Worm (Caenorhabditis elegans) whole organism, L1 larva: Measurements from ENCODE around the gene F36A4.5.
A peak's percentile ranks its signal among the peaks of the same experiment; 100 is the strongest.

Source experiments
- C16A3.4 ChIP-seq: fragments of 150-350 bp; optimal IDR thresholded peaks from 2 replicates; lab custom pipeline; 2014; ENCODE audit warnings: missing biosample characterization, missing genetic modification characterization
- F16B12.6 ChIP-seq: fragments of 150-350 bp; optimal IDR thresholded peaks from 2 replicates; lab custom pipeline; 2014; ENCODE audit warnings: missing biosample characterization, missing genetic modification characterization
- alr-1 ChIP-seq: fragments of 200-800 bp; sonication (Bioruptor generic); optimal IDR thresholded peaks from 2 replicates; lab custom pipeline; 2018; ENCODE audit warnings: borderline replicate concordance, mild to moderate bottlenecking, missing genetic modification characterization, missing compliant biosample characterization
- blmp-1 ChIP-seq: fragments of 150-350 bp; optimal IDR thresholded peaks from 2 replicates; lab custom pipeline; 2014; ENCODE audit warnings: missing biosample characterization, missing genetic modification characterization
- ceh-63 ChIP-seq: fragments of 200-800 bp; sonication (Bioruptor generic); optimal IDR thresholded peaks from 2 replicates; lab custom pipeline; 2018; ENCODE audit warnings: mild to moderate bottlenecking, missing genetic modification characterization, missing compliant biosample characterization
- ceh-82 ChIP-seq, 3 experiments: fragments of 150-350 bp in 1 of 3; sonication (generic microtip) in 2 of 3; optimal IDR thresholded peaks; 2 replicates each; lab custom pipeline; 2014 to 2017; ENCODE audit warnings: missing biosample characterization in 3 of 3, missing genetic modification characterization in 3 of 3
- ceh-90 ChIP-seq: sonication (generic microtip); optimal IDR thresholded peaks from 2 replicates; lab custom pipeline; 2016; ENCODE audit warnings: missing genetic modification characterization, missing compliant biosample characterization
- dpl-1 ChIP-seq, 3 experiments: fragments of 150-350 bp in 2 of 3; sonication (generic microtip) in 1 of 3; optimal IDR thresholded peaks; 2 replicates each; lab custom pipeline; 2014 to 2017; ENCODE audit warnings: missing biosample characterization in 3 of 3, missing genetic modification characterization in 3 of 3, missing genetic modification reagents in 3 of 3
- dsc-1 ChIP-seq: sonication (generic microtip); optimal IDR thresholded peaks from 2 replicates; lab custom pipeline; 2016; ENCODE audit warnings: mild to moderate bottlenecking, missing genetic modification characterization, missing compliant biosample characterization
- efl-1 ChIP-seq, 4 experiments: fragments of 150-350 bp; optimal IDR thresholded peaks in 3 of 4; peaks in 1 of 4; 1 replicate in 1 of 4; 2 replicates in 3 of 4; lab custom pipeline; 2014; ENCODE audit warnings: missing biosample characterization in 2 of 4, missing genetic modification characterization in 2 of 4, missing genetic modification reagents in 2 of 4
- efl-3 ChIP-seq: fragments of 200-800 bp; sonication (Bioruptor generic); optimal IDR thresholded peaks from 2 replicates; lab custom pipeline; 2018; ENCODE audit warnings: mild to moderate bottlenecking, missing genetic modification characterization, missing compliant biosample characterization
- ets-5 ChIP-seq: fragments of 200-800 bp; sonication (Bioruptor generic); IDR thresholded peaks from 2 replicates; pipeline ENCODE4 v1.3.6; 2022; ENCODE audit warnings: missing genetic modification characterization, missing compliant biosample characterization
- fkh-8 ChIP-seq: sonication (generic microtip); optimal IDR thresholded peaks from 2 replicates; lab custom pipeline; 2016; ENCODE audit warnings: mild to moderate bottlenecking, missing genetic modification characterization, missing compliant biosample characterization
- hlh-17 ChIP-seq: fragments of 200-800 bp; sonication (Bioruptor generic); optimal IDR thresholded peaks from 2 replicates; lab custom pipeline; 2018; ENCODE audit warnings: missing genetic modification characterization, mild to moderate bottlenecking, missing compliant biosample characterization, moderate library complexity, borderline replicate concordance
- lin-35 ChIP-seq, 2 experiments: fragments of 150-350 bp; optimal IDR thresholded peaks; 2 replicates each; lab custom pipeline; 2014; ENCODE audit warnings: missing biosample characterization in 2 of 2, missing genetic modification characterization in 2 of 2, missing genetic modification reagents in 2 of 2
- lsy-2 ChIP-seq, 2 experiments: fragments of 150-350 bp; optimal IDR thresholded peaks; 2 replicates each; lab custom pipeline; 2014; ENCODE audit warnings: missing biosample characterization in 2 of 2, missing genetic modification characterization in 2 of 2
- mab-9 ChIP-seq: fragments of 200-800 bp; sonication (Bioruptor generic); IDR thresholded peaks from 2 replicates; pipeline ENCODE4 v1.3.6; 2022; ENCODE audit warnings: missing genetic modification reagents, missing genetic modification characterization, missing compliant biosample characterization
- mep-1 ChIP-seq: fragments of 150-350 bp; optimal IDR thresholded peaks from 2 replicates; lab custom pipeline; 2014; ENCODE audit warnings: missing biosample characterization, missing genetic modification characterization
- nhr-11 ChIP-seq: fragments of 150-350 bp; optimal IDR thresholded peaks from 2 replicates; lab custom pipeline; 2014; ENCODE audit warnings: missing biosample characterization, missing genetic modification characterization
- nhr-19 ChIP-seq: fragments of 200-800 bp; sonication (Bioruptor generic); conservative IDR thresholded peaks from 2 replicates; pipeline ENCODE4 v1.3.6; 2022; ENCODE audit warnings: missing genetic modification characterization, missing compliant biosample characterization
- nhr-20 ChIP-seq: sonication (generic microtip); optimal IDR thresholded peaks from 2 replicates; lab custom pipeline; 2016; ENCODE audit warnings: mild to moderate bottlenecking, missing genetic modification characterization, missing compliant biosample characterization
- nhr-28 ChIP-seq: fragments of 150-350 bp; optimal IDR thresholded peaks from 2 replicates; lab custom pipeline; 2014; ENCODE audit warnings: missing biosample characterization, missing genetic modification characterization
- nhr-76 ChIP-seq: sonication (generic microtip); optimal IDR thresholded peaks from 2 replicates; lab custom pipeline; 2017; ENCODE audit warnings: missing biosample characterization, missing genetic modification characterization
- nhr-77 ChIP-seq: fragments of 150-350 bp; optimal IDR thresholded peaks from 2 replicates; lab custom pipeline; 2014; ENCODE audit warnings: missing biosample characterization, missing genetic modification characterization
- nhr-84 ChIP-seq: sonication (generic microtip); optimal IDR thresholded peaks from 2 replicates; lab custom pipeline; 2017; ENCODE audit warnings: missing biosample characterization, missing genetic modification characterization
- nhr-85 ChIP-seq: sonication (generic microtip); peaks from one replicate; lab custom pipeline; 2016; ENCODE audit warnings: missing genetic modification characterization, inconsistent platforms, missing compliant biosample characterization
- nhr-90 ChIP-seq: sonication (generic microtip); optimal IDR thresholded peaks from 2 replicates; lab custom pipeline; 2016; ENCODE audit warnings: mild to moderate bottlenecking, missing genetic modification characterization, missing compliant biosample characterization; ENCODE audit not compliant: poor library complexity
- pqm-1 ChIP-seq: sonication (generic microtip); optimal IDR thresholded peaks from 3 replicates; lab custom pipeline; 2017; ENCODE audit warnings: missing biosample characterization, missing genetic modification characterization
- rnt-1 ChIP-seq: sonication (generic microtip); optimal IDR thresholded peaks from 2 replicates; lab custom pipeline; 2016; ENCODE audit warnings: mild to moderate bottlenecking, missing genetic modification characterization, moderate library complexity, missing compliant biosample characterization
- skn-1 ChIP-seq: fragments of 150-350 bp; optimal IDR thresholded peaks from 2 replicates; lab custom pipeline; 2014; ENCODE audit warnings: missing biosample characterization, missing genetic modification characterization
- snpc-4 ChIP-seq: fragments of 150-350 bp; optimal IDR thresholded peaks from 2 replicates; lab custom pipeline; 2014; ENCODE audit warnings: missing biosample characterization, missing genetic modification characterization
- snu-23 ChIP-seq: sonication (generic microtip); optimal IDR thresholded peaks from 2 replicates; lab custom pipeline; 2016; ENCODE audit warnings: missing genetic modification characterization, missing compliant biosample characterization
- sox-4 ChIP-seq: sonication (generic microtip); optimal IDR thresholded peaks from 2 replicates; lab custom pipeline; 2016; ENCODE audit warnings: missing genetic modification characterization, missing compliant biosample characterization
- sptf-1 ChIP-seq: fragments of 150-350 bp; optimal IDR thresholded peaks from 2 replicates; lab custom pipeline; 2014; ENCODE audit warnings: missing biosample characterization, missing genetic modification characterization
- sup-37 ChIP-seq: fragments of 200-800 bp; sonication (Bioruptor generic); optimal IDR thresholded peaks from 2 replicates; lab custom pipeline; 2018; ENCODE audit warnings: mild to moderate bottlenecking, missing genetic modification characterization, missing compliant biosample characterization
- swsn-7 ChIP-seq: sonication (generic microtip); optimal IDR thresholded peaks from 2 replicates; lab custom pipeline; 2016; ENCODE audit warnings: missing genetic modification characterization, missing compliant biosample characterization
- unc-62 ChIP-seq: fragments of 150-350 bp; optimal IDR thresholded peaks from 2 replicates; lab custom pipeline; 2014; ENCODE audit warnings: missing biosample characterization, missing genetic modification reagents, missing genetic modification characterization
- unc-86 ChIP-seq: sonication (generic microtip); optimal IDR thresholded peaks from 2 replicates; lab custom pipeline; 2016; ENCODE audit warnings: missing genetic modification characterization, missing compliant biosample characterization
- vab-15 ChIP-seq: sonication (generic microtip); optimal IDR thresholded peaks from 2 replicates; lab custom pipeline; 2017; ENCODE audit warnings: missing genotype, mild to moderate bottlenecking, missing genetic modification characterization, missing compliant biosample characterization
- xbp-1 ChIP-seq: sonication (generic microtip); optimal IDR thresholded peaks from 2 replicates; lab custom pipeline; 2016; ENCODE audit warnings: missing genetic modification characterization, missing compliant biosample characterization
- ztf-11 ChIP-seq, 2 experiments: sonication (generic microtip); optimal IDR thresholded peaks; 2 replicates each; lab custom pipeline; 2016 to 2017; ENCODE audit warnings: missing genetic modification characterization in 2 of 2, missing biosample characterization in 1 of 2, missing compliant biosample characterization in 1 of 2

The F36A4.5 gene

ce11 chrIV:4270925-4271324, 5.6 kb downstream of the F36A4.5 start, which contains the start of gene F36A4.2:
F36A4.2 (plus strand) TSS chrIV:4271225.
- TF ChIP-seq ceh-63 (GFP tag; lab: Kevin White, UChicago) (no peak), snpc-4 (tag; lab: Kevin White, UChicago) (no peak), nhr-28 (no peak), sptf-1 (tag; lab: Kevin White, UChicago) (no peak), lin-35 (GFP tag; optimal IDR thresholded peaks at IDR 0.05; lab: Kevin White, UChicago) (no peak), nhr-11 (no peak), unc-62 (GFP tag; lab: Kevin White, UChicago) (no peak), alr-1 (tag; lab: Kevin White, UChicago) (no peak), nhr-77 (no peak), unc-86 (no peak), lsy-2 (tag; optimal IDR thresholded peaks at IDR 0.05; lab: Kevin White, UChicago) (no peak), snu-23 (no peak), ceh-90 (no peak), C16A3.4 (tag; lab: Kevin White, UChicago) (no peak), efl-3 (GFP tag; lab: Kevin White, UChicago) (no peak)

ce11 chrIV:4272167-4272566, 6.8 kb downstream of the F36A4.5 start, which contains the start of gene F36A4.1:
F36A4.1 (plus strand) TSS chrIV:4272467.
- peak; percentile 31 for TF ChIP-seq nhr-85 (tag; lab: Kevin White, UChicago)
- no peak for TF ChIP-seq nhr-76

- TF ChIP-seq nhr-20 (tag; lab: Kevin White, UChicago) (peak; percentile 52), mep-1 (no peak), hlh-17 (no peak), sox-4 (no peak), mab-9 (GFP tag; lab: Robert Waterston, UW) (no peak), rnt-1 (peak; percentile 67), ets-5 (GFP tag; lab: Robert Waterston, UW) (no peak), pqm-1 (tag; lab: Kevin White, UChicago) (no peak), unc-86 (peak; percentile 8), ceh-82 (tag; optimal IDR thresholded peaks at IDR 0.05; lab: Kevin White, UChicago) (peak in 2 of 3 experiments; percentile 20 to 21), F16B12.6 (peak; percentile 19), unc-62 (GFP tag; lab: Kevin White, UChicago) (no peak), fkh-8 (no peak), blmp-1 (tag; lab: Kevin White, UChicago) (peak; percentile 8), nhr-84 (no peak), ztf-11 (tag; optimal IDR thresholded peaks at IDR 0.05; lab: Kevin White, UChicago) (no peak), vab-15 (tag; lab: Kevin White, UChicago) (no peak), nhr-19 (GFP tag; lab: Robert Waterston, UW) (0 out of 2 replicates have a peak, but pooled peaks have one; percentile 21), dpl-1 (GFP tag; optimal IDR thresholded peaks at IDR 0.05; lab: Kevin White, UChicago) (peak in 2 of 3 experiments; percentile 23 to 24), nhr-76 (no peak), swsn-7 (tag; lab: Kevin White, UChicago) (peak; percentile 44), lin-35 (GFP tag; optimal IDR thresholded peaks at IDR 0.05; lab: Kevin White, UChicago) (peak; percentile 18 to 23), nhr-90 (tag; lab: Kevin White, UChicago) (no peak), efl-1 (optimal IDR thresholded peaks at IDR 0.05; lab: Kevin White, UChicago) (peak; percentile 45 to 50), efl-1 (GFP tag; optimal IDR thresholded peaks at IDR 0.05 in 1 of 2; lab: Kevin White, UChicago) (peak; percentile 33 to 93), nhr-85 (tag; lab: Kevin White, UChicago) (peak; percentile 74), dsc-1 (tag; lab: Kevin White, UChicago) (peak; percentile 29), lsy-2 (tag; optimal IDR thresholded peaks at IDR 0.05; lab: Kevin White, UChicago) (peak; percentile 31 to 45), skn-1 (tag; lab: Kevin White, UChicago) (no peak), xbp-1 (tag; lab: Kevin White, UChicago) (peak; percentile 27), sup-37 (no peak), ceh-63 (GFP tag; lab: Kevin White, UChicago) (no peak), nhr-77 (no peak)
Measured at ce11 chrIV:4277694-4278093, 12.4 kb downstream of the F36A4.5 start, which contains the start of gene nhr-78. nhr-78 (minus strand) TSS chrIV:4277875.
